Worm (Caenorhabditis elegans): ENCODE results near the gene Y37E11B.7.

- TF ChIP-seq lsy-27 (tag; optimal IDR thresholded peaks at IDR 0.05; ENCODE audit: borderline replicate concordance, insufficient read depth) (no peak), T26A5.8 (tag; optimal IDR thresholded peaks at IDR 0.05) (no peak), efl-1 (GFP tag; optimal IDR thresholded peaks at IDR 0.05) (no peak), ceh-79 (tag; optimal IDR thresholded peaks at IDR 0.05) (no peak), bed-2 (GFP tag; IDR thresholded peaks at IDR 0.05) (no peak), hsf-1 (GFP tag; IDR thresholded peaks at IDR 0.05) (no peak), lin-40 (tag; optimal IDR thresholded peaks at IDR 0.05) (no peak), tlf-1 (GFP tag; optimal IDR thresholded peaks at IDR 0.05) (no peak), madf-6 (GFP tag; IDR thresholded peaks at IDR 0.05) (no peak), Y53G8AR.9 (GFP tag; conservative IDR thresholded peaks at IDR 0.05) (no peak), D2030.7 (GFP tag; IDR thresholded peaks at IDR 0.05) (no peak), B0035.1 (tag; optimal IDR thresholded peaks at IDR 0.05) (no peak), rcor-1 (GFP tag; IDR thresholded peaks at IDR 0.05) (no peak)
Measured at ce11 chrIV:3599958-3600357, at the start of gene Y37E11B.7.
